Worm (Caenorhabditis elegans): ENCODE data around the gene gpla-1.

DNA sequence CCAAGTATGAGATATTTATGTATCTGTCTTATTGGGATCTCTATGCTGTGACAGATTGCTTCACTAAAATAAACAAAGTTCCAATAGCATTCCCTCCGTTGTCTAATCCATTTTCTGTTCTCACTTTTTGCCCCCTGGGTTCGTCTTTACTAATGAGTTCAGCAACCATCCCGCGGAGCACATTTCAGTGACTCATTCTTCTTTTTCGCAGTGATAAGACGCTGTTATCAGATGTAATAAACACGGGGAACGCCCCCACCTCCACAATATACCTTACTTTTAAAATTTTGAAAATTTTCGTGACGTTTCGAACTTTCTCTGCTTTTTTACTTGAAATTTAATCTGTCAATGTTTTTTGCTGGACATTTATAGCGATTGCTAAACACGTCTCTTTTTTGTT lies 37.5 kb downstream of the gpla-1 start:
- TF ChIP-seq cog-1 (tag; optimal IDR thresholded peaks at IDR 0.05) = no peak
- TF ChIP-seq tab-1 (GFP tag; IDR thresholded peaks at IDR 0.05) = no peak
- no peak for TF ChIP-seq ref-1 (GFP tag; conservative IDR thresholded peaks at IDR 0.05)
- TF ChIP-seq flt-1 (GFP tag; IDR thresholded peaks at IDR 0.05) = no peak
- TF ChIP-seq T22C8.4 (GFP tag; IDR thresholded peaks at IDR 0.05) = no peak
- TF ChIP-seq ztf-29 (GFP tag; IDR thresholded peaks at IDR 0.05) = no peak
- TF ChIP-seq med-1 (GFP tag; optimal IDR thresholded peaks at IDR 0.05; ENCODE audit: insufficient read depth) = no peak
- no peak for TF ChIP-seq ztf-23 (GFP tag; IDR thresholded peaks at IDR 0.05)

Data from whole organism, midembryonic.